Worm (Caenorhabditis elegans): Measurements from ENCODE around the gene lgc-27.
A peak's percentile ranks its signal among the peaks of the same experiment; 100 is the strongest.

The lgc-27 gene

DNA sequence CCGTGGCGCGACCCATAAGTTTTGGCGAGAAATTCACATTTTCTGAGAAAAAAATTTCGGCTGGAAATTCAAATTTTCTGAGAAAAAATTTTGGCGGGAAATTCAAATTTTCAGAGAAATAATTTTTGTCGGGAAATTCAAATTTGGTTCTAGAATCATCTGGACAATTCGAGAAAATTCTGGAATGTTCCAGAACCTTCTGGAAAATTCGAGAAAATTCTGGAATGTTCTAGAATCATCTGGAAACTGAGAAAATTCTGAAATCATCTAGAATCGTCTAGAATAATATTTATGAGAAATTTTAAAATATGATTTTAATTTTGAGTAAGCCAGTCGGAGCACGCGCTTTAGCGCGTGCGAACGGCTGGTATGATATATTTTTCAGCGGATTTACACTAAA lies 36.0 kb downstream of the lgc-27 start:
- TF ChIP-seq ceh-30 (tag; optimal IDR thresholded peaks at IDR 0.05) (no peak), F13H6.1 (tag; optimal IDR thresholded peaks at IDR 0.05) (no peak), elt-2 (tag; optimal IDR thresholded peaks at IDR 0.05) (no peak), unc-3 (GFP tag; conservative IDR thresholded peaks at IDR 0.05) (no peak), unc-3 (tag; optimal IDR thresholded peaks at IDR 0.05) (no peak), eyg-1 (tag; optimal IDR thresholded peaks at IDR 0.05) (no peak), hlh-30 (tag; optimal IDR thresholded peaks at IDR 0.05; ENCODE audit: insufficient read depth) (no peak), fkh-6 (tag; optimal IDR thresholded peaks at IDR 0.05) (no peak), ref-2 (tag; optimal IDR thresholded peaks at IDR 0.05) (no peak), pros-1 (tag; optimal IDR thresholded peaks at IDR 0.05) (no peak), pqm-1 (tag; optimal IDR thresholded peaks at IDR 0.05) (no peak)

- TF ChIP-seq C08G9.2 (tag; optimal IDR thresholded peaks at IDR 0.05) (no peak), ets-4 (tag; optimal IDR thresholded peaks at IDR 0.05) (no peak), hlh-8 (tag; optimal IDR thresholded peaks at IDR 0.05) (no peak), F13H6.1 (tag; optimal IDR thresholded peaks at IDR 0.05) (no peak), ceh-6 (GFP tag; optimal IDR thresholded peaks at IDR 0.05) (no peak), pros-1 (tag; optimal IDR thresholded peaks at IDR 0.05) (no peak), ceh-34 (tag; optimal IDR thresholded peaks at IDR 0.05) (no peak), pqm-1 (tag; optimal IDR thresholded peaks at IDR 0.05) (no peak), ceh-31 (tag; optimal IDR thresholded peaks at IDR 0.05) (no peak), nhr-11 (tag; optimal IDR thresholded peaks at IDR 0.05) (no peak), ceh-30 (tag; optimal IDR thresholded peaks at IDR 0.05) (no peak), pha-4 (tag; optimal IDR thresholded peaks at IDR 0.05) (no peak), K02D7.2 (tag; optimal IDR thresholded peaks at IDR 0.05) (no peak), hlh-15 (tag; optimal IDR thresholded peaks at IDR 0.05) (no peak), hlh-6 (tag; optimal IDR thresholded peaks at IDR 0.05) (no peak)
These were observed 38.1 kb downstream of the lgc-27 start, which contains the start of gene sre-39 for ce11 chrII:4686941-4687340. sre-39 (plus strand) TSS chrII:4687241.

DNA sequence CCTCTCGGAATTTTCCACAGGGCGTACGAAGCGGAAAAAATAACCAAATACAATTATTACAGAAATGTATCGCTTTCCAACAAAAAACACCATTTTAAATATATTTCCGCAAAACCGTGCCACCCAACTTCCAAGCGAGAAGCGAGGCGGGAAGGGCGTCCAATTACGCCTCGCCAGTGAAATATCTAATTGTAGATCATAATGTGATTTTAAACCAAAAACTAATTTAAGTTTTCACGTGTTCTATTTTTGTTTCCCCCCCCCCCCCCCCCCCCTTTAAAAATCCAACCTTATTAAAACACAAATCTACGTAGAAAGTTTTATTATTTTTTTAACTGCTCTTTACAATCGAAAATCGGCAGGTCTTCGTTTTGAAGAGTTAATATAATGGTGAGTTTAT lies 40.6 kb downstream of the lgc-27 start, which contains the start of gene F10G7.12:
Gene F10G7.12 (plus strand): TSS at position 301 of the 400 bp plus-strand sequence.
- TF ChIP-seq rnt-1 (tag; optimal IDR thresholded peaks at IDR 0.05): no peak
- no peak for TF ChIP-seq ceh-48 (tag; optimal IDR thresholded peaks at IDR 0.05)
- no peak for TF ChIP-seq ama-1 (optimal IDR thresholded peaks at IDR 0.05)
- TF ChIP-seq eyg-1 (tag; optimal IDR thresholded peaks at IDR 0.05): no peak
- no peak for TF ChIP-seq ceh-22 (tag; optimal IDR thresholded peaks at IDR 0.05)
- TF ChIP-seq dve-1 (tag; optimal IDR thresholded peaks at IDR 0.05): no peak
- TF ChIP-seq K09A11.1 (tag; optimal IDR thresholded peaks at IDR 0.05; ENCODE audit: insufficient read depth): no peak
- TF ChIP-seq T23F11.4 (GFP tag; optimal IDR thresholded peaks at IDR 0.05): no peak
- no peak for TF ChIP-seq tbx-2 (tag; optimal IDR thresholded peaks at IDR 0.05)
- TF ChIP-seq syd-9 (tag; optimal IDR thresholded peaks at IDR 0.05): no peak
- no peak for TF ChIP-seq ceh-24 (tag; optimal IDR thresholded peaks at IDR 0.05)
- no peak for TF ChIP-seq ets-4 (tag; optimal IDR thresholded peaks at IDR 0.05)
- no peak for TF ChIP-seq npax-4 (tag; optimal IDR thresholded peaks at IDR 0.05)

- TF ChIP-seq sox-4 (tag; optimal IDR thresholded peaks at IDR 0.05) (no peak), elt-2 (tag; optimal IDR thresholded peaks at IDR 0.05) (peak; percentile 43)
These were observed 44.2 kb downstream of the lgc-27 start, which contains the start of gene F10G7.5 for ce11 chrII:4693129-4693528. F10G7.5 (plus strand) TSS chrII:4693414.

- TF ChIP-seq ref-2 (tag; optimal IDR thresholded peaks at IDR 0.05): no peak
- no peak for TF ChIP-seq ceh-45 (GFP tag; IDR thresholded peaks at IDR 0.05)
- TF ChIP-seq F13H6.1 (tag; optimal IDR thresholded peaks at IDR 0.05): no peak
- no peak for TF ChIP-seq lin-11 (tag; optimal IDR thresholded peaks at IDR 0.05)
- TF ChIP-seq C08G9.2 (tag; optimal IDR thresholded peaks at IDR 0.05): no peak
- TF ChIP-seq sox-4 (tag; optimal IDR thresholded peaks at IDR 0.05): no peak
- no peak for TF ChIP-seq dmd-4 (tag; optimal IDR thresholded peaks at IDR 0.05; ENCODE audit: borderline replicate concordance)
- no peak for TF ChIP-seq ztf-16 (tag; optimal IDR thresholded peaks at IDR 0.05)
- TF ChIP-seq pag-3 (tag; optimal IDR thresholded peaks at IDR 0.05; ENCODE audit: borderline replicate concordance): no peak
- TF ChIP-seq elt-2 (tag; optimal IDR thresholded peaks at IDR 0.05): no peak
- no peak for TF ChIP-seq unc-42 (tag; optimal IDR thresholded peaks at IDR 0.05)
- TF ChIP-seq ceh-6 (GFP tag; optimal IDR thresholded peaks at IDR 0.05): no peak
These were observed 47.2 kb downstream of the lgc-27 start for ce11 chrII:4696055-4696454.
